Worm (Caenorhabditis elegans) whole organism, L1 larva: ENCODE results near the gene C14C11.2.

ENCODE experiments used
- ceh-82 ChIP-seq, 3 experiments: fragments of 150-350 bp in 1 of 3; sonication (generic microtip) in 2 of 3; optimal IDR thresholded peaks; 2 replicates each; lab custom pipeline; 2014 to 2017; ENCODE audit warnings: missing biosample characterization in 3 of 3, missing genetic modification characterization in 3 of 3
- ets-5 ChIP-seq: fragments of 200-800 bp; sonication (Bioruptor generic); IDR thresholded peaks from 2 replicates; pipeline ENCODE4 v1.3.6; 2022; ENCODE audit warnings: missing genetic modification characterization, missing compliant biosample characterization
- lin-39 ChIP-seq: fragments of 150-350 bp; optimal IDR thresholded peaks from 2 replicates; lab custom pipeline; 2014; ENCODE audit warnings: missing biosample characterization, missing genetic modification reagents, missing genetic modification characterization
- nhr-12 ChIP-seq: sonication (generic microtip); optimal IDR thresholded peaks from 2 replicates; lab custom pipeline; 2017; ENCODE audit warnings: missing biosample characterization, missing genetic modification characterization
- nhr-237 ChIP-seq: fragments of 150-350 bp; optimal IDR thresholded peaks from 2 replicates; lab custom pipeline; 2014; ENCODE audit warnings: missing biosample characterization, missing genetic modification characterization
- nhr-76 ChIP-seq: sonication (generic microtip); optimal IDR thresholded peaks from 2 replicates; lab custom pipeline; 2017; ENCODE audit warnings: missing biosample characterization, missing genetic modification characterization
- nhr-90 ChIP-seq: sonication (generic microtip); optimal IDR thresholded peaks from 2 replicates; lab custom pipeline; 2016; ENCODE audit warnings: mild to moderate bottlenecking, missing genetic modification characterization, missing compliant biosample characterization; ENCODE audit not compliant: poor library complexity
- pag-3 ChIP-seq: sonication (generic microtip); optimal IDR thresholded peaks from 2 replicates; lab custom pipeline; 2017; ENCODE audit warnings: missing genetic modification characterization, mild to moderate bottlenecking, missing compliant biosample characterization, antibody characterized with exemption, borderline replicate concordance; ENCODE audit not compliant: insufficient read depth
- pax-3 ChIP-seq: fragments of 200-800 bp; sonication (Bioruptor generic); optimal IDR thresholded peaks from 2 replicates; lab custom pipeline; 2018; ENCODE audit warnings: mild to moderate bottlenecking, missing genetic modification characterization, moderate library complexity, missing compliant biosample characterization
- unc-98 ChIP-seq: fragments of 200-800 bp; sonication (Bioruptor generic); IDR thresholded peaks from 2 replicates; pipeline ENCODE4 v1.3.6; 2022; ENCODE audit warnings: missing genetic modification characterization, missing compliant biosample characterization
- xbp-1 ChIP-seq: sonication (generic microtip); optimal IDR thresholded peaks from 2 replicates; lab custom pipeline; 2016; ENCODE audit warnings: missing genetic modification characterization, missing compliant biosample characterization
- zag-1 ChIP-seq: fragments of 150-350 bp; optimal IDR thresholded peaks from 2 replicates; lab custom pipeline; 2014; ENCODE audit warnings: missing biosample characterization, missing genetic modification characterization
- zip-4 ChIP-seq: fragments of 200-800 bp; sonication (Bioruptor generic); optimal IDR thresholded peaks from 2 replicates; lab custom pipeline; 2018; ENCODE audit warnings: mild to moderate bottlenecking, missing genetic modification characterization, moderate library complexity, missing compliant biosample characterization

ce11 chrV:5708331-5708730 is 47.4 kb downstream of the C14C11.2 start:
- no peak for TF ChIP-seq ceh-82 (tag; optimal IDR thresholded peaks at IDR 0.05; lab: Kevin White, UChicago)
- no peak for TF ChIP-seq nhr-76 (tag; lab: Kevin White, UChicago)
- no peak for TF ChIP-seq nhr-12 (tag; lab: Kevin White, UChicago)
- TF ChIP-seq nhr-90 (tag; lab: Kevin White, UChicago), result no peak
- no peak for TF ChIP-seq nhr-237 (tag; lab: Kevin White, UChicago)
- no peak for TF ChIP-seq unc-98 (GFP tag; lab: Robert Waterston, UW)
- TF ChIP-seq zip-4 (GFP tag; lab: Kevin White, UChicago), result no peak
- no peak for TF ChIP-seq xbp-1 (tag; lab: Kevin White, UChicago)
- TF ChIP-seq lin-39 (tag; lab: Kevin White, UChicago), result no peak
- no peak for TF ChIP-seq pax-3 (tag; lab: Kevin White, UChicago)
- TF ChIP-seq ets-5 (GFP tag; lab: Robert Waterston, UW), result no peak
- TF ChIP-seq zag-1 (tag; lab: Kevin White, UChicago), result no peak
- no peak for TF ChIP-seq pag-3 (tag; lab: Kevin White, UChicago)
